Worm (Caenorhabditis elegans) whole organism, young adult: Measurements from ENCODE around the gene K08H10.6.
A peak's percentile ranks its signal among the peaks of the same experiment; 100 is the strongest.

Experiments
- K11D2.4 ChIP-seq: fragments of 200-800 bp; sonication (Bioruptor generic); IDR thresholded peaks from 2 replicates; pipeline ENCODE4 v1.3.6; 2022; ENCODE audit warnings: missing genetic modification reagents, missing genetic modification characterization, missing compliant biosample characterization
- Y53G8AR.9 ChIP-seq: fragments of 200-800 bp; sonication (Bioruptor generic); conservative IDR thresholded peaks from 2 replicates; pipeline ENCODE4 v1.3.6; 2022; ENCODE audit warnings: missing genetic modification reagents, missing genetic modification characterization, missing compliant biosample characterization
- ama-1 ChIP-seq, 3 experiments: fragments of 150-350 bp in 1 of 3; sonication (generic microtip) in 2 of 3; optimal IDR thresholded peaks; 2 replicates each; lab custom pipeline; 2014 to 2018; ENCODE audit warnings: missing biosample characterization in 2 of 3, missing genetic modification characterization in 2 of 3, missing genetic modification reagents in 2 of 3
- cebp-2 ChIP-seq: fragments of 200-800 bp; sonication (Bioruptor generic); IDR thresholded peaks from 2 replicates; pipeline ENCODE4 v1.3.6; 2022; ENCODE audit warnings: missing genetic modification characterization, missing compliant biosample characterization
- him-1 ChIP-seq: sonication (generic microtip); optimal IDR thresholded peaks from 2 replicates; lab custom pipeline; 2016; ENCODE audit warnings: missing genotype, missing genetic modification reagents, missing genetic modification characterization, missing compliant biosample characterization
- mcd-1 ChIP-seq: fragments of 200-800 bp; sonication (Bioruptor generic); IDR thresholded peaks from 2 replicates; pipeline ENCODE4 v1.3.6; 2022; ENCODE audit warnings: missing genetic modification reagents, missing genetic modification characterization, missing compliant biosample characterization
- nhr-179 ChIP-seq: sonication (generic microtip); optimal IDR thresholded peaks from 2 replicates; lab custom pipeline; 2016; ENCODE audit warnings: mild to moderate bottlenecking, missing genetic modification characterization, missing compliant biosample characterization
- snpc-4 ChIP-seq, 5 experiments: fragments of 150-350 bp in 1 of 5; sonication (generic microtip) in 4 of 5; optimal IDR thresholded peaks; 2 replicates each; lab custom pipeline; 2014 to 2018; ENCODE audit warnings: missing genetic modification characterization in 5 of 5, missing biosample characterization in 3 of 5, antibody characterized with exemption in 2 of 5, mild to moderate bottlenecking in 2 of 5, missing compliant biosample characterization in 2 of 5, missing genotype in 2 of 5, moderate library complexity in 2 of 5, missing genetic modification reagents in 1 of 5
- somi-1 ChIP-seq: fragments of 200-800 bp; sonication (Bioruptor generic); optimal IDR thresholded peaks from 2 replicates; lab custom pipeline; 2018; ENCODE audit warnings: mild to moderate bottlenecking, missing genetic modification characterization, missing compliant biosample characterization
- unc-62 ChIP-seq: fragments of 150-350 bp; optimal IDR thresholded peaks from 2 replicates; lab custom pipeline; 2014; ENCODE audit warnings: missing biosample characterization, missing genetic modification reagents, missing genetic modification characterization
- ztf-18 ChIP-seq: sonication (generic microtip); optimal IDR thresholded peaks from 2 replicates; lab custom pipeline; 2016; ENCODE audit warnings: missing genotype, mild to moderate bottlenecking, missing genetic modification characterization, missing compliant biosample characterization

DNA sequence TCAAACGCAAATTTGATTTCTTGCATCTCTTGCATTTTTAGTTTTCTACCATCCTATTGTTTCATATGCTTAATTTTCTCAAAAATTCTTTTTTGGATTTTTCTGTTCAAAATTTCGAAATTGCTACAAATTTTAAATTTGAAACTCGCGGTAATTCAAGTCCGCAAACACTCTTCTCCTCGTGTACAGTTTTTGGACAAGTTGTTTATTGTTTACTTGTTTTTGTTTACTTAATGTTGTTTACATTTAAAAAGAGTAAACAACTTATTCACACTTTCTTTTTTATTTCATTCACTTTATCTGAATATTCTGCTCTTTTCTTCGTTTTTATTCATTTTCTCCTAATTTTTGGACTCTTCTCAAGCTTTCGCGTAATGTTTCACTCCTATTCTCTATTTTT is 22.6 kb upstream of the K08H10.6 start:
- TF ChIP-seq mcd-1 (GFP tag; lab: Robert Waterston, UW) (no peak), ama-1 (optimal IDR thresholded peaks at IDR 0.05; lab: Kevin White, UChicago) (no peak), ama-1 (GFP tag; optimal IDR thresholded peaks at IDR 0.05; lab: Kevin White, UChicago) (no peak), him-1 (tag; lab: Kevin White, UChicago) (peak; percentile 18), ztf-18 (tag; lab: Kevin White, UChicago) (no peak), unc-62 (GFP tag; lab: Kevin White, UChicago) (no peak), somi-1 (GFP tag; lab: Kevin White, UChicago) (no peak), snpc-4 (GFP tag; optimal IDR thresholded peaks at IDR 0.05; lab: Kevin White, UChicago) (no peak), snpc-4 (tag; optimal IDR thresholded peaks at IDR 0.05; lab: Kevin White, UChicago) (peak in 2 of 4 experiments; percentile 36 to 42), cebp-2 (GFP tag; lab: Robert Waterston, UW) (no peak), nhr-179 (tag; lab: Kevin White, UChicago) (no peak), K11D2.4 (GFP tag; lab: Robert Waterston, UW) (no peak), Y53G8AR.9 (GFP tag; lab: Robert Waterston, UW) (no peak)
